Fruit fly (Drosophila melanogaster) whole organism, embryonic: ENCODE data around the gene CG10512.

Experiments used
- Adf1 ChIP-seq: fragments of 200-800 bp; sonication (Bioruptor generic); IDR thresholded peaks from 2 replicates; pipeline ENCODE4 v1.3.6; 2022; ENCODE audit warnings: missing biosample characterization, missing genetic modification characterization
- Atf-2 ChIP-seq: fragments of 200-800 bp; sonication (Bioruptor generic); optimal IDR thresholded peaks from 2 replicates; lab custom pipeline; 2016; ENCODE audit warnings: missing biosample characterization, missing genetic modification characterization
- CG10366 ChIP-seq: fragments of 200-800 bp; sonication (Bioruptor generic); IDR thresholded peaks from 2 replicates; pipeline ENCODE4 v1.3.6; 2022; ENCODE audit warnings: missing biosample characterization, missing genetic modification characterization
- CG11085 ChIP-seq: fragments of 200-800 bp; sonication (Bioruptor generic); IDR thresholded peaks from 2 replicates; pipeline ENCODE4 v1.3.6; 2022; ENCODE audit warnings: missing biosample characterization, missing genetic modification characterization
- CG11247 ChIP-seq: fragments of 200-800 bp; sonication (Bioruptor generic); IDR thresholded peaks from 2 replicates; pipeline ENCODE4 v1.3.6; 2022; ENCODE audit warnings: missing biosample characterization, missing genetic modification characterization
- CG11695 ChIP-seq: fragments of 200-800 bp; sonication (Bioruptor generic); IDR thresholded peaks from 3 replicates; pipeline ENCODE4 v1.3.6; 2022; ENCODE audit warnings: missing biosample characterization, missing genetic modification characterization
- CG13894 ChIP-seq: fragments of 200-800 bp; sonication (Bioruptor generic); optimal IDR thresholded peaks from 3 replicates; lab custom pipeline; 2018; ENCODE audit warnings: missing biosample characterization, mild to moderate bottlenecking, missing genetic modification characterization, moderate library complexity
- CG15011 ChIP-seq: fragments of 200-800 bp; sonication (Bioruptor generic); optimal IDR thresholded peaks from 3 replicates; lab custom pipeline; 2018; ENCODE audit warnings: missing biosample characterization, mild to moderate bottlenecking, missing genetic modification characterization
- CG15514 ChIP-seq: fragments of 200-800 bp; sonication (Bioruptor generic); optimal IDR thresholded peaks from 3 replicates; lab custom pipeline; 2017; ENCODE audit warnings: missing biosample characterization, missing genetic modification characterization, mild to moderate bottlenecking, moderate library complexity, missing genetic modification reagents
- CG1647 ChIP-seq: fragments of 200-800 bp; sonication (Bioruptor generic); optimal IDR thresholded peaks from 3 replicates; lab custom pipeline; 2016; ENCODE audit warnings: missing biosample characterization, missing genetic modification characterization
- CG16779 ChIP-seq: fragments of 200-800 bp; sonication (Bioruptor generic); IDR thresholded peaks from 2 replicates; pipeline ENCODE4 v1.3.6; 2022; ENCODE audit warnings: missing biosample characterization, missing genetic modification characterization
- CG17802 ChIP-seq: fragments of 200-800 bp; sonication (Bioruptor generic); optimal IDR thresholded peaks from 2 replicates; lab custom pipeline; 2018; ENCODE audit warnings: missing biosample characterization, mild to moderate bottlenecking, missing genetic modification characterization, moderate library complexity
- CG18599 ChIP-seq: fragments of 200-800 bp; sonication (Bioruptor generic); optimal IDR thresholded peaks from 3 replicates; lab custom pipeline; 2017; ENCODE audit warnings: missing biosample characterization, missing genetic modification characterization, mild to moderate bottlenecking, moderate library complexity, missing genetic modification reagents
- CG32772 ChIP-seq: fragments of 200-800 bp; sonication (Bioruptor generic); IDR thresholded peaks from 2 replicates; pipeline ENCODE4 v1.3.6; 2022; ENCODE audit warnings: missing biosample characterization, missing genetic modification characterization
- CG6765 ChIP-seq: fragments of 200-800 bp; sonication (Bioruptor generic); optimal IDR thresholded peaks from 3 replicates; lab custom pipeline; 2017; ENCODE audit warnings: missing biosample characterization, mild to moderate bottlenecking, missing genetic modification characterization
- CG7963 ChIP-seq: fragments of 200-800 bp; sonication (Bioruptor generic); IDR thresholded peaks from 3 replicates; pipeline ENCODE4 v1.3.6; 2022; ENCODE audit warnings: missing biosample characterization, missing genetic modification characterization; ENCODE audit not compliant: partially characterized antibody
- Deaf1 ChIP-seq: fragments of 200-800 bp; optimal IDR thresholded peaks from 3 replicates; lab custom pipeline; 2019; ENCODE audit warnings: missing biosample characterization, mild to moderate bottlenecking, missing genetic modification characterization, moderate library complexity
- Dp ChIP-seq: fragments of 200-800 bp; sonication (Bioruptor generic); optimal IDR thresholded peaks from 2 replicates; lab custom pipeline; 2018; ENCODE audit warnings: missing biosample characterization, mild to moderate bottlenecking, missing genetic modification characterization, moderate library complexity
- Fer3 ChIP-seq: fragments of 200-800 bp; sonication (Bioruptor generic); optimal IDR thresholded peaks from 2 replicates; lab custom pipeline; 2018; ENCODE audit warnings: missing biosample characterization, mild to moderate bottlenecking, missing genetic modification characterization, moderate library complexity
- GATAe ChIP-seq: fragments of 200-800 bp; sonication (Bioruptor generic); conservative IDR thresholded peaks from 2 replicates; pipeline ENCODE4 v1.3.6; 2022; ENCODE audit warnings: missing biosample characterization, missing genetic modification characterization
- HLHmδ ChIP-seq: fragments of 200-800 bp; sonication (Bioruptor generic); optimal IDR thresholded peaks from 2 replicates; lab custom pipeline; 2018; ENCODE audit warnings: missing biosample characterization, mild to moderate bottlenecking, missing genetic modification characterization, moderate library complexity
- Kr ChIP-seq: fragments of 200-800 bp; sonication (Bioruptor generic); optimal IDR thresholded peaks from 2 replicates; lab custom pipeline; 2017; ENCODE audit warnings: missing biosample characterization, mild to moderate bottlenecking, missing genetic modification characterization
- Med ChIP-seq: fragments of 200-800 bp; sonication (Bioruptor generic); peaks from one replicate; lab custom pipeline; 2016; ENCODE audit warnings: missing biosample characterization, missing genetic modification characterization, mild to moderate bottlenecking, inconsistent platforms, moderate library complexity
- NK7.1 ChIP-seq: fragments of 200-800 bp; sonication (Bioruptor generic); optimal IDR thresholded peaks from 3 replicates; lab custom pipeline; 2016; ENCODE audit warnings: missing biosample characterization, missing genetic modification characterization
- Oaz ChIP-seq: fragments of 200-800 bp; sonication (Bioruptor generic); IDR thresholded peaks from 2 replicates; pipeline ENCODE4 v1.3.6; 2022; ENCODE audit warnings: missing biosample characterization, missing genetic modification characterization
- Rfx ChIP-seq: fragments of 200-800 bp; sonication (Bioruptor generic); IDR thresholded peaks from 2 replicates; pipeline ENCODE4 v1.3.6; 2022; ENCODE audit warnings: missing biosample characterization, missing genetic modification characterization
- Trl ChIP-seq, 3 experiments: fragments of >200 bp in 2 of 3; fragments of 200-800 bp in 1 of 3; sonication (Bioruptor generic) in 1 of 3; optimal IDR thresholded peaks; 2 replicates in 1 of 3; 3 replicates in 2 of 3; lab custom pipeline; 2016 to 2017; ENCODE audit warnings: missing biosample characterization in 1 of 3, missing genetic modification characterization in 1 of 3
- ab ChIP-seq: fragments of 200-800 bp; sonication (Bioruptor generic); optimal IDR thresholded peaks from 2 replicates; lab custom pipeline; 2016; ENCODE audit warnings: missing biosample characterization, missing genetic modification characterization
- abd-A ChIP-seq: fragments of 200-800 bp; sonication (Bioruptor generic); optimal IDR thresholded peaks from 3 replicates; lab custom pipeline; 2019; ENCODE audit warnings: missing biosample characterization, mild to moderate bottlenecking, missing genetic modification characterization, moderate library complexity
- crol ChIP-seq: fragments of 200-800 bp; sonication (Bioruptor generic); IDR thresholded peaks from 2 replicates; pipeline ENCODE4 v1.3.6; 2022; ENCODE audit warnings: missing biosample characterization, missing genetic modification characterization
- fd96Cb ChIP-seq: fragments of 200-800 bp; sonication (Bioruptor generic); optimal IDR thresholded peaks from 2 replicates; lab custom pipeline; 2018; ENCODE audit warnings: missing biosample characterization, mild to moderate bottlenecking, missing genetic modification characterization, moderate library complexity
- gfzf ChIP-seq: fragments of 200-800 bp; sonication (Bioruptor generic); optimal IDR thresholded peaks from 2 replicates; lab custom pipeline; 2016; ENCODE audit warnings: missing biosample characterization, mild to moderate bottlenecking, missing genetic modification characterization, moderate library complexity
- grn ChIP-seq: fragments of 200-800 bp; sonication (Bioruptor generic); optimal IDR thresholded peaks from 3 replicates; lab custom pipeline; 2017; ENCODE audit warnings: missing biosample characterization, missing genetic modification characterization
- jigr1 ChIP-seq: fragments of 200-800 bp; sonication (Bioruptor generic); IDR thresholded peaks from 3 replicates; pipeline ENCODE4 v1.3.6; 2022; ENCODE audit warnings: missing biosample characterization, missing genetic modification characterization
- kay ChIP-seq: fragments of 200-800 bp; sonication (Bioruptor generic); optimal IDR thresholded peaks from 2 replicates; lab custom pipeline; 2016; ENCODE audit warnings: missing biosample characterization, missing genetic modification characterization
- onecut ChIP-seq: fragments of 200-800 bp; sonication (Bioruptor generic); IDR thresholded peaks from 2 replicates; pipeline ENCODE4 v1.3.6; 2022; ENCODE audit warnings: missing biosample characterization, missing genetic modification characterization
- ranshi ChIP-seq: fragments of 200-800 bp; sonication (Bioruptor generic); IDR thresholded peaks from 2 replicates; pipeline ENCODE4 v1.3.6; 2022; ENCODE audit warnings: missing biosample characterization, missing genetic modification characterization
- repo ChIP-seq: fragments of 200-800 bp; sonication (Bioruptor generic); optimal IDR thresholded peaks from 2 replicates; lab custom pipeline; 2016; ENCODE audit warnings: missing biosample characterization, missing genetic modification characterization
- row ChIP-seq: fragments of 200-800 bp; sonication (Bioruptor generic); IDR thresholded peaks from 3 replicates; pipeline ENCODE4 v1.3.6; 2022; ENCODE audit warnings: missing biosample characterization, missing genetic modification characterization
- scrt ChIP-seq: fragments of 200-800 bp; sonication (Bioruptor generic); optimal IDR thresholded peaks from 2 replicates; lab custom pipeline; 2018; ENCODE audit warnings: missing biosample characterization, mild to moderate bottlenecking, missing genetic modification characterization, moderate library complexity
- sens-2 ChIP-seq: fragments of 200-800 bp; sonication (Bioruptor generic); IDR thresholded peaks from 2 replicates; pipeline ENCODE4 v1.3.6; 2022; ENCODE audit warnings: missing biosample characterization, missing genetic modification characterization
- slbo ChIP-seq: fragments of 200-800 bp; sonication (Bioruptor generic); IDR thresholded peaks from 2 replicates; pipeline ENCODE4 v1.3.6; 2022; ENCODE audit warnings: missing biosample characterization, missing genetic modification characterization
- sqz ChIP-seq: fragments of 200-800 bp; sonication (Bioruptor generic); optimal IDR thresholded peaks from 3 replicates; lab custom pipeline; 2018; ENCODE audit warnings: missing biosample characterization, mild to moderate bottlenecking, missing genetic modification characterization

CG10512 gene

DNA sequence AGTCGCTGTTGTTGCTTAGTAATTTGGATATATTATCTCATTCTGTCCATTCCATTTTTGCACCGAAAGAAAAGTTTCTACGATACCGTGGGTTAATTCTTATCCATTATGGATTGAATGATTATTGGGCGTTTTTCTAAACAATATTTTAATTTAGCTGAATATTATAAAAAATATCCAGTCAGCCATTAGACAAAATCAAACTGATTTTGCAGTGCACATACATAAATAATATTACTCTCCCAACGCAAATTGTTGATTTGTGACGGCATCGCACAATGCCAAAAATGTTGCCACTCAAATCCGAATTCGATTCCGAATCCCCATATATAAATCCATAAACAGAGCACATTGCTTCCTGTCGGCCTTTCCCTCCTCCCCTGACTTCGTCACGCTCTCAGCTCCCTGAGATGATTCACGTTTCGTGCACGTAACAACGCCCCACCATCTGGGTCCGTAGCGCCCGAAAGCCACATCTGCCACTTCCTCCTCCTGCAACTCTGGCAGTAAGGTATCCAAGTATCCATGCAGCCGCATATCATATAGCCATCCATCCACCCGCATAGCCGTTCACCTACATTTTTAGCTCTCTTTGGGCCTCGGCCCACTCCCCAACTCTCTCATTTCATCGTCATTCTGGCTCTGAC lies 25.7 kb upstream of the CG10512 start (continued):
- no peak for TF ChIP-seq grn
- TF ChIP-seq Adf1 = peak; percentile 62
- TF ChIP-seq CG15011 (GFP tag; lab: Kevin White, UChicago) = peak; percentile 67
- no peak for TF ChIP-seq CG1647 (GFP tag; lab: Kevin White, UChicago)
- TF ChIP-seq Oaz (GFP tag; lab: Robert Waterston, UW) = 0 out of 2 replicates have a peak, but pooled peaks have one; percentile 24
- TF ChIP-seq CG17802 (tag; lab: Kevin White, UChicago) = no peak
- peak; percentile 65; the same call in 1 of the 2 replicates for TF ChIP-seq ranshi (GFP tag; lab: Robert Waterston, UW)
- TF ChIP-seq crol = peak; percentile 74
- TF ChIP-seq ab (GFP tag; lab: Kevin White, UChicago) = no peak

DNA sequence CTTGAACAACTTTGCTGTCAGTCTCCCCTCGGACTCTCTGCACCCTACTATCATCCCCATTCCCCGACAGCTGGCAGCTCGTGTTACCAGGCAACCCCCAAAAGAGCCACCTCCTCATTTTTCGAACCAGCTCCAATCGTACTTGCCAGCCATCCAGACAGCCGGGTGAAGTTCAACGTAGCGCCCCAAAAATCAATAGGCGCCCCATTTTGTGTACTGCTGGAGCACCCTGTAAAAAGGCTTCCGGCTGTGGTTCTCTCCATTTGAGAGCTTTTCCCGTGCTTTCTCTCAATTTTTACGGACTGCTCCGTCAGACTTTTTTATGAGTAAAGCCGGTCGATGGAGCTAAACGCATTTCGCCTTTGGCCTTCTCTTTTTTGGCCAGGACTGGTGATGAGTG lies 17.1 kb upstream of the CG10512 start:
- TF ChIP-seq HLHmδ (GFP tag; lab: Kevin White, UChicago) = no peak
- no peak for TF ChIP-seq gfzf
- no peak for TF ChIP-seq kay
- no peak for TF ChIP-seq repo (GFP tag; lab: Kevin White, UChicago)
- no peak for TF ChIP-seq NK7.1 (GFP tag; lab: Kevin White, UChicago)
- TF ChIP-seq CG7963 = no peak
- no peak for TF ChIP-seq CG16779
- peak in 1 of 2 experiments; percentile 27 for TF ChIP-seq Trl (optimal IDR thresholded peaks at IDR 0.05; lab: Kevin White, UChicago)
- TF ChIP-seq Trl (GFP tag; optimal IDR thresholded peaks at IDR 0.05; lab: Kevin White, UChicago) = no peak
- TF ChIP-seq Atf-2 (GFP tag; lab: Kevin White, UChicago) = no peak
- peak; percentile 28; the same call in 1 of the 2 replicates for TF ChIP-seq Rfx (GFP tag; lab: Robert Waterston, UW)
- TF ChIP-seq CG6765 = peak; percentile 13
- TF ChIP-seq Oaz (GFP tag; lab: Robert Waterston, UW) = no peak
- TF ChIP-seq Dp (GFP tag; lab: Kevin White, UChicago) = no peak
- TF ChIP-seq sqz = no peak
- TF ChIP-seq Kr (GFP tag; lab: Kevin White, UChicago) = no peak
- TF ChIP-seq CG11247 (GFP tag; lab: Robert Waterston, UW) = no peak
- no peak for TF ChIP-seq fd96Cb (tag; lab: Kevin White, UChicago)
- peak; percentile 3 for TF ChIP-seq CG18599 (GFP tag; lab: Kevin White, UChicago)
- no peak for TF ChIP-seq sens-2 (GFP tag; lab: Robert Waterston, UW)
- TF ChIP-seq CG13894 (tag; lab: Kevin White, UChicago) = peak; percentile 25
- no peak for TF ChIP-seq CG17802 (tag; lab: Kevin White, UChicago)
- TF ChIP-seq CG11695 = no peak
- TF ChIP-seq CG11085 (GFP tag; lab: Robert Waterston, UW) = no peak
- peak; percentile 55 for TF ChIP-seq abd-A (tag; lab: Kevin White, UChicago)
- TF ChIP-seq GATAe (GFP tag; lab: Robert Waterston, UW) = no peak
- peak; percentile 38; the same call in 1 of the 3 replicates for TF ChIP-seq row (GFP tag; lab: Robert Waterston, UW)
- TF ChIP-seq scrt (GFP tag; lab: Kevin White, UChicago) = peak; percentile 62
- peak; percentile 97 for TF ChIP-seq onecut (GFP tag; lab: Robert Waterston, UW)
- TF ChIP-seq Deaf1 (tag; lab: Kevin White, UChicago) = peak; percentile 13
- no peak for TF ChIP-seq jigr1 (GFP tag; lab: Robert Waterston, UW)
- TF ChIP-seq Fer3 (tag; lab: Kevin White, UChicago) = no peak
- TF ChIP-seq CG32772 (GFP tag; lab: Robert Waterston, UW) = no peak
- TF ChIP-seq CG10366 (GFP tag; lab: Robert Waterston, UW) = peak; percentile 33; the same call in 1 of the 2 replicates
- TF ChIP-seq CG15514 (GFP tag; lab: Kevin White, UChicago) = peak; percentile 97
- TF ChIP-seq Med (GFP tag; lab: Kevin White, UChicago) = peak; percentile 57
- no peak for TF ChIP-seq slbo (GFP tag; lab: Robert Waterston, UW)
